Worm (Caenorhabditis elegans) whole organism, early embryonic: Measurements from ENCODE around the gene ZK177.1.

Experiments used
- B0310.2 ChIP-seq: sonication (generic microtip); optimal IDR thresholded peaks from 2 replicates; lab custom pipeline; 2016; ENCODE audit warnings: mild to moderate bottlenecking, missing genetic modification characterization, missing compliant biosample characterization
- F13C5.2 ChIP-seq: sonication (generic microtip); optimal IDR thresholded peaks from 2 replicates; lab custom pipeline; 2017; ENCODE audit warnings: mild to moderate bottlenecking, missing genetic modification characterization, inconsistent platforms, missing compliant biosample characterization
- aly-1 ChIP-seq: sonication (generic microtip); optimal IDR thresholded peaks from 2 replicates; lab custom pipeline; 2016; ENCODE audit warnings: missing genetic modification characterization, missing compliant biosample characterization
- ama-1 ChIP-seq: fragments of 150-350 bp; optimal IDR thresholded peaks from 2 replicates; lab custom pipeline; 2014
- ceh-13 ChIP-seq: fragments of 200-800 bp; sonication (Bioruptor generic); optimal IDR thresholded peaks from 2 replicates; lab custom pipeline; 2018; ENCODE audit warnings: mild to moderate bottlenecking, missing genetic modification characterization, missing compliant biosample characterization
- ceh-36 ChIP-seq: sonication (generic microtip); optimal IDR thresholded peaks from 2 replicates; lab custom pipeline; 2016; ENCODE audit warnings: missing genetic modification characterization, inconsistent platforms, missing compliant biosample characterization
- ets-7 ChIP-seq: sonication (generic microtip); optimal IDR thresholded peaks from 2 replicates; lab custom pipeline; 2016; ENCODE audit warnings: missing genotype, missing genetic modification characterization, missing compliant biosample characterization
- flt-1 ChIP-seq: fragments of 200-800 bp; sonication (Bioruptor generic); IDR thresholded peaks from 2 replicates; pipeline ENCODE4 v1.3.6; 2022; ENCODE audit warnings: missing genetic modification characterization, missing compliant biosample characterization
- hmbx-1 ChIP-seq: sonication (generic microtip); optimal IDR thresholded peaks from 2 replicates; lab custom pipeline; 2016; ENCODE audit warnings: mild to moderate bottlenecking, missing genetic modification characterization, missing compliant biosample characterization
- hmg-4 ChIP-seq: fragments of 200-800 bp; sonication (Bioruptor generic); optimal IDR thresholded peaks from 2 replicates; lab custom pipeline; 2018; ENCODE audit warnings: mild to moderate bottlenecking, missing genetic modification characterization, missing compliant biosample characterization
- hnd-1 ChIP-seq: sonication (generic microtip); optimal IDR thresholded peaks from 2 replicates; lab custom pipeline; 2016; ENCODE audit warnings: missing genetic modification characterization, missing compliant biosample characterization
- pes-1 ChIP-seq: fragments of 200-800 bp; sonication (Bioruptor generic); IDR thresholded peaks from 2 replicates; pipeline ENCODE4 v1.3.6; 2022; ENCODE audit warnings: missing genetic modification reagents, missing genetic modification characterization, missing compliant biosample characterization
- scrt-1 ChIP-seq: fragments of 200-800 bp; sonication (Bioruptor generic); IDR thresholded peaks from 2 replicates; pipeline ENCODE4 v1.3.6; 2022; ENCODE audit warnings: missing genetic modification characterization, missing compliant biosample characterization
- sea-1 ChIP-seq: fragments of 200-800 bp; sonication (Bioruptor generic); conservative IDR thresholded peaks from 2 replicates; pipeline ENCODE4 v1.3.6; 2022; ENCODE audit warnings: missing genetic modification characterization, missing compliant biosample characterization
- tbx-11 ChIP-seq: fragments of 200-800 bp; sonication (Bioruptor generic); IDR thresholded peaks from 2 replicates; pipeline ENCODE4 v1.3.6; 2022; ENCODE audit warnings: missing genetic modification characterization, missing compliant biosample characterization
- tbx-37 ChIP-seq: fragments of 200-800 bp; sonication (Bioruptor generic); conservative IDR thresholded peaks from 2 replicates; pipeline ENCODE4 v1.3.6; 2022; ENCODE audit warnings: missing genetic modification reagents, missing genetic modification characterization, missing compliant biosample characterization
- tra-4 ChIP-seq: sonication (generic microtip); optimal IDR thresholded peaks from 2 replicates; lab custom pipeline; 2017; ENCODE audit warnings: missing genetic modification characterization, missing compliant biosample characterization

ZK177.1 gene

DNA sequence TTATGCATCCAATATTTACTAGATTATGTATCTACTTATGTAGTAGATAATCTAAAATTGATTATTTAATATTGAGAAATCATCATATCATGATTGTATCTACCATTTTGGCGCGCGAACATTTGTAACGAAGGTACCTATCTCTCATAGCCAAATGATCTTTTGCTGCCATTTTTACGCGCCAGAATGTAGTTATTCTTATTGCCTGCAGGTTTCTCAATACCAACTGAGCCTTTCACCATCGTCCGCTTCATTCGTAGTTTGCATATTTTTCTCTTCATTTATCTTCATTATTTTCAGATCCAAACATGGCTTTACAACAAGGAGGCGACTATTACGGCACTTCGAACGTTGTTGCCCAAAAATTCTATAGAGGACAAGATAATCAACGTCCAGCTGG lies at the start of gene ZK177.1:
ZK177.1 (plus strand) TSS at position 301 of the 400 bp plus-strand sequence.
- TF ChIP-seq B0310.2 (tag; lab: Kevin White, UChicago) (no peak), tra-4 (tag; lab: Kevin White, UChicago) (no peak), hmg-4 (no peak), sea-1 (GFP tag; lab: Robert Waterston, UW) (no peak), tbx-37 (GFP tag; lab: Robert Waterston, UW) (no peak), tbx-11 (GFP tag; lab: Robert Waterston, UW) (no peak), hnd-1 (tag; lab: Kevin White, UChicago) (no peak), flt-1 (GFP tag; lab: Robert Waterston, UW) (no peak), ceh-36 (tag; lab: Kevin White, UChicago) (no peak), ceh-13 (no peak), F13C5.2 (no peak), aly-1 (tag; lab: Kevin White, UChicago) (no peak), pes-1 (GFP tag; lab: Robert Waterston, UW) (no peak), ets-7 (no peak), hmbx-1 (tag; lab: Kevin White, UChicago) (no peak), ama-1 (no peak), scrt-1 (GFP tag; lab: Robert Waterston, UW) (no peak)

DNA sequence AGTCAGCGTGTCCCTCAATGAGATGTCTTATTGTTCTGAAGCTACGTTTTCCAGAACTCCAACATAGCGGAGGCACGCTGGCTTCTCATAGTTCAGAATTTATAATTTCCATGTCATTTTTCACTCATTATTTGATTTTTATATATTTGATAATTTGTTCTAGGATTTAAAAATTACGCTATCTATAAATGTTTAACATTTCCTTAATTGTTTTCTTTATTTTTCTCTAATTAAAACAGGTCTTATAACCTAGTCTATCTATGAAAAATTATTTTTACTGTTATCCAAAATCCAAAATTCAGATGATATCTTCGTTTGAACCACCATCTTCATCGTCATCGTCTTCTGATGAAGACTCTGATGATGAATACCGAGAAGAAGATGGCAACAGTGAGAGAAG lies 49.6 kb upstream of the ZK177.1 start, which contains the start of gene F56D1.1:
F56D1.1 (plus strand) TSS at position 301 of the 400 bp plus-strand sequence.
- no peak for TF ChIP-seq hmbx-1 (tag; lab: Kevin White, UChicago)

- TF ChIP-seq F13C5.2: no peak
- no peak for TF ChIP-seq scrt-1 (GFP tag; lab: Robert Waterston, UW)
- no peak for TF ChIP-seq tra-4 (tag; lab: Kevin White, UChicago)
- no peak for TF ChIP-seq ama-1
- TF ChIP-seq B0310.2 (tag; lab: Kevin White, UChicago): no peak
- no peak for TF ChIP-seq ets-7
- no peak for TF ChIP-seq ceh-13
- no peak for TF ChIP-seq sea-1 (GFP tag; lab: Robert Waterston, UW)
- no peak for TF ChIP-seq tbx-11 (GFP tag; lab: Robert Waterston, UW)
- no peak for TF ChIP-seq aly-1 (tag; lab: Kevin White, UChicago)
- no peak for TF ChIP-seq hmg-4
- no peak for TF ChIP-seq pes-1 (GFP tag; lab: Robert Waterston, UW)
- no peak for TF ChIP-seq ceh-36 (tag; lab: Kevin White, UChicago)
- TF ChIP-seq tbx-37 (GFP tag; lab: Robert Waterston, UW): no peak
- no peak for TF ChIP-seq flt-1 (GFP tag; lab: Robert Waterston, UW)
- no peak for TF ChIP-seq hnd-1 (tag; lab: Kevin White, UChicago)
- no peak for TF ChIP-seq hmbx-1 (tag; lab: Kevin White, UChicago)
Observed at ce11 chrII:5481982-5482381, 46.0 kb upstream of the ZK177.1 start, which contains the start of gene cal-8. cal-8 (minus strand) TSS chrII:5482041.

- TF ChIP-seq tbx-11 (GFP tag; lab: Robert Waterston, UW) (no peak), ceh-13 (no peak), scrt-1 (GFP tag; lab: Robert Waterston, UW) (no peak), hmbx-1 (tag; lab: Kevin White, UChicago) (no peak), flt-1 (GFP tag; lab: Robert Waterston, UW) (no peak), F13C5.2 (no peak), sea-1 (GFP tag; lab: Robert Waterston, UW) (no peak), ama-1 (no peak), pes-1 (GFP tag; lab: Robert Waterston, UW) (no peak), aly-1 (tag; lab: Kevin White, UChicago) (no peak), tbx-37 (GFP tag; lab: Robert Waterston, UW) (no peak), hnd-1 (tag; lab: Kevin White, UChicago) (no peak), tra-4 (tag; lab: Kevin White, UChicago) (no peak), ceh-36 (tag; lab: Kevin White, UChicago) (no peak), hmg-4 (no peak), B0310.2 (tag; lab: Kevin White, UChicago) (no peak), ets-7 (no peak)
Observed at ce11 chrII:5487844-5488243, 40.1 kb upstream of the ZK177.1 start, which contains the start of gene nep-5. nep-5 (plus strand) TSS chrII:5488144.

- TF ChIP-seq tra-4 (tag; lab: Kevin White, UChicago): no peak
- no peak for TF ChIP-seq hmbx-1 (tag; lab: Kevin White, UChicago)
- TF ChIP-seq ceh-13: no peak
- no peak for TF ChIP-seq flt-1 (GFP tag; lab: Robert Waterston, UW)
- TF ChIP-seq hmg-4: no peak
- no peak for TF ChIP-seq ets-7
- TF ChIP-seq B0310.2 (tag; lab: Kevin White, UChicago): no peak
- TF ChIP-seq ceh-36 (tag; lab: Kevin White, UChicago): no peak
Observed at ce11 chrII:5494405-5494804, 33.5 kb upstream of the ZK177.1 start, which contains the start of gene F12A10.6. F12A10.6 (minus strand) TSS chrII:5494505.

ce11 chrII:5496375-5496774 lies 31.6 kb upstream of the ZK177.1 start, which contains the start of gene F12A10.1:
F12A10.1 (plus strand) TSS chrII:5496540.
- TF ChIP-seq ceh-13 (no peak), hmbx-1 (tag; lab: Kevin White, UChicago) (no peak), flt-1 (GFP tag; lab: Robert Waterston, UW) (no peak)

DNA sequence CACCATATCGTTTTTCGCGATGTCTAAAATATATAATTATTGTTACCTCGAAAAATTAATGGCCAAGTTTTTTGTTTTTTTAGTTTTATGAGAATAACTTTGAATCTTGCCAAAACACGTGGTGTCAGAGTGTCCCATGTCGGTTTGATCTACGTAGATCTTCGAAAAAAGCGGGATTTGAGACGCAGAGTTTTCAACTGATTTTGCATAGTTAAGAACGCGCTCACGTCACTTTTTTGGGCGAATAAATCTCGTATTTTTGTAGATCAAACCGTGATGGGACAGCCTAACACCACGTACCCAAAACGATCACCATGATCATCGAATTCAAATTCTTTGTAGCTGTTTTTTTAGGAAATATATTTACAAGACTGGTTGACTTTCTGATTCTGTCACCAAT lies 30.4 kb upstream of the ZK177.1 start:
- no peak for TF ChIP-seq B0310.2 (tag; lab: Kevin White, UChicago)
- no peak for TF ChIP-seq scrt-1 (GFP tag; lab: Robert Waterston, UW)

DNA sequence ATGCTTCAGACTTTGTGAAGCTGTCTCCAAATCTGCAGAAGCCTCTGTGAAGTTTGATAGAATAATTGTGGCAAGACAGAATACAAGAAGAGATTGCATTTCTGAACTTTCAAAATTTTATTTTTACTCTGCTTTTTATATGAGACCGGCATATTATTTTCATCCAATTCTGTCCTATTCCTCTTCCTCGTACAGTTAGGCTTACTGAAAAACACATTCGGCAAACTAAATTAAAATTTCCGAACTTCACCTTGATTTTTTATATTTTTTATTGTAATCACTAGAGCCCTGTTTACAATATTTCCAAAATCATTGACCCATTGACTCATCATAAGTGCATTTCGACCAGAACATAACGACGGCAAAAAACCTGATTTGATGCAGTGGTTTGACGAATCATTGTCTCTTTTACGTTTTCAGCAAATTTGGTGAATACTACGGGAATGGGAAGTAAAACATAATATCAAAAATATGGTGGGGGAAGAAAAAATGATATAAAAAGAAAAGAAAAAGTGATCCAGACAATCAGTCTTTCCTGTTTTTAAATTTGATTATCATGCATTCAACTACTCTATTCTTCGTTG lies 29.7 kb upstream of the ZK177.1 start, which contains the start of the genes suex-1 and F12A10.9:
suex-1 (minus strand) TSS at position 101 of the 584 bp plus-strand sequence.
F12A10.9 (plus strand) TSS at position 534 of the 584 bp plus-strand sequence.
- TF ChIP-seq hnd-1 (tag; lab: Kevin White, UChicago) (no peak), B0310.2 (tag; lab: Kevin White, UChicago) (no peak), aly-1 (tag; lab: Kevin White, UChicago) (no peak)
